Worm (Caenorhabditis elegans): Measurements from ENCODE around the gene ador-1.

Gene ador-1

DNA sequence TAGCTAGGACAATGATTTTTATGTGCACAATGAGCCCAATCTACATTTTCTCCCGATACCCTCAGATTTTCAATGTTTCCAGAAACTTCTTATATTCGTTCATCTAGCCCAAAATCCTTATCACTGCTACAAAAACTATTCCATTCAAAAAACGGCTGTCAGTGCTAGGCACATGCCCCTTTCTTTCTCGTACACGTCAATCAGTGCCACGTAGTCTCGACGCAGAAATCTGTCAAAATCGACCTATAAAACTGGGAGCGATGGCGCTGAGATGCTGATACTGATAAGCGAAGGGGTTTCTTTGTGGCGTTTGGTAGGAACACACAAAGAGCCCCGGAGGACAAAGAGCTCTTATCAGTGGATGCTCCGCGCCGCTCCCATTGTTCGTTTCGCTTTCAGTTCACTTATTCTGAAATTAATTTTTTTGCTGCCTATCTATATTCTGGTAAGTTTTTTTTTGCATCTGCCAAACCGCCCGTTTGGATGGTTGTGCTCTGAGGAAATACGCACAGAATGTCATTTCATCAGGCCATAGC, 16.2 kb upstream of the ador-1 start, which contains the start of gene srh-70 (continued):
- TF ChIP-seq gei-8 (GFP tag; optimal IDR thresholded peaks at IDR 0.05) (no peak), cey-2 (tag; optimal IDR thresholded peaks at IDR 0.05; ENCODE audit: borderline replicate concordance, insufficient read depth) (no peak), dmd-6 (GFP tag; IDR thresholded peaks at IDR 0.05) (peak; percentile 98), nhr-11 (tag; optimal IDR thresholded peaks at IDR 0.05) (no peak), dmd-8 (GFP tag; IDR thresholded peaks at IDR 0.05) (no peak), dmd-9 (GFP tag; IDR thresholded peaks at IDR 0.05) (no peak), mdt-29 (GFP tag; IDR thresholded peaks at IDR 0.05) (peak; percentile 97), rbr-2 (tag; optimal IDR thresholded peaks at IDR 0.05) (no peak), unc-62 (GFP tag; optimal IDR thresholded peaks at IDR 0.05 in 1 of 2) (peak; percentile 69 to 97), unc-62 (tag; optimal IDR thresholded peaks at IDR 0.05) (no peak), ama-1 (optimal IDR thresholded peaks at IDR 0.05) (peak; percentile 74), Y48G9A.11 (GFP tag; IDR thresholded peaks at IDR 0.05) (no peak), hlh-11 (tag; optimal IDR thresholded peaks at IDR 0.05) (peak; percentile 90), ZK546.5 (tag; optimal IDR thresholded peaks at IDR 0.05) (no peak), mep-1 (tag; optimal IDR thresholded peaks at IDR 0.05) (no peak), spr-1 (tag; optimal IDR thresholded peaks at IDR 0.05) (peak; percentile 36), ces-1 (GFP tag; optimal IDR thresholded peaks at IDR 0.05) (no peak), daf-16 (GFP tag; optimal IDR thresholded peaks at IDR 0.05) (peak in 1 of 2 experiments; percentile 35), daf-16 (tag; optimal IDR thresholded peaks at IDR 0.05) (peak; percentile 81), ceh-20 (GFP tag; IDR thresholded peaks at IDR 0.05) (no peak), set-16 (GFP tag; IDR thresholded peaks at IDR 0.05) (peak; percentile 69), lim-7 (GFP tag; IDR thresholded peaks at IDR 0.05) (0 out of 2 replicates have a peak, but pooled peaks have one; percentile 26), ceh-32 (tag; optimal IDR thresholded peaks at IDR 0.05; ENCODE audit: poor library complexity) (no peak), jun-1 (tag; optimal IDR thresholded peaks at IDR 0.05) (peak; percentile 2), arid-1 (GFP tag; conservative IDR thresholded peaks at IDR 0.05) (no peak), T20F7.1 (GFP tag; optimal IDR thresholded peaks at IDR 0.05) (peak; percentile 71), unc-130 (GFP tag; optimal IDR thresholded peaks at IDR 0.05) (no peak), mdl-1 (tag; optimal IDR thresholded peaks at IDR 0.05) (peak in 1 of 2 experiments; percentile 50), vab-7 (GFP tag; IDR thresholded peaks at IDR 0.05) (no peak), daf-8 (GFP tag; IDR thresholded peaks at IDR 0.05) (no peak), duxl-1 (tag; optimal IDR thresholded peaks at IDR 0.05; ENCODE audit: poor library complexity) (no peak), fkh-10 (GFP tag; optimal IDR thresholded peaks at IDR 0.05) (no peak)

ce11 chrII:12518008-12518407, 15.3 kb upstream of the ador-1 start:
- TF ChIP-seq ZK337.2 (GFP tag; IDR thresholded peaks at IDR 0.05) = no peak
- TF ChIP-seq F26F4.8 (GFP tag; conservative IDR thresholded peaks at IDR 0.05) = no peak
- no peak for TF ChIP-seq mes-2 (tag; optimal IDR thresholded peaks at IDR 0.05; ENCODE audit: poor library complexity, severe bottlenecking)
- 0 out of 2 replicates have a peak, but pooled peaks have one; percentile 9 for TF ChIP-seq mdt-29 (GFP tag; IDR thresholded peaks at IDR 0.05)
- TF ChIP-seq nhr-28 (tag; optimal IDR thresholded peaks at IDR 0.05) = peak; percentile 4
- TF ChIP-seq unc-62 (GFP tag; optimal IDR thresholded peaks at IDR 0.05 in 1 of 2) = peak in 1 of 2 experiments; percentile 47
- TF ChIP-seq unc-62 (tag; optimal IDR thresholded peaks at IDR 0.05) = no peak
- no peak for TF ChIP-seq Y48G9A.11 (GFP tag; IDR thresholded peaks at IDR 0.05)
- TF ChIP-seq mxl-3 (GFP tag; optimal IDR thresholded peaks at IDR 0.05) = no peak
- TF ChIP-seq dmd-6 (GFP tag; IDR thresholded peaks at IDR 0.05) = peak; percentile 23; the same call in 1 of the 2 replicates
- no peak for TF ChIP-seq fkh-10 (GFP tag; optimal IDR thresholded peaks at IDR 0.05)
- TF ChIP-seq mdl-1 (tag; optimal IDR thresholded peaks at IDR 0.05) = no peak
- peak; percentile 38; the same call in 1 of the 2 replicates for TF ChIP-seq php-3 (GFP tag; IDR thresholded peaks at IDR 0.05)
- peak; percentile 22 for TF ChIP-seq hlh-11 (tag; optimal IDR thresholded peaks at IDR 0.05)
- no peak for TF ChIP-seq lin-15B (tag; optimal IDR thresholded peaks at IDR 0.05)
- TF ChIP-seq nhr-42 (GFP tag; IDR thresholded peaks at IDR 0.05) = no peak
- TF ChIP-seq egl-27 (tag; optimal IDR thresholded peaks at IDR 0.05) = no peak
- no peak for TF ChIP-seq zfp-2 (tag; optimal IDR thresholded peaks at IDR 0.05)
- no peak for TF ChIP-seq ctbp-1 (GFP tag; IDR thresholded peaks at IDR 0.05)
- TF ChIP-seq dve-1 (tag; optimal IDR thresholded peaks at IDR 0.05; ENCODE audit: insufficient read depth) = peak; percentile 72
- TF ChIP-seq daf-16 (GFP tag; optimal IDR thresholded peaks at IDR 0.05) = no peak
- peak; percentile 45 for TF ChIP-seq daf-16 (tag; optimal IDR thresholded peaks at IDR 0.05)
- TF ChIP-seq Y75B8A.6 (GFP tag; IDR thresholded peaks at IDR 0.05) = no peak
- TF ChIP-seq lsy-2 (tag; optimal IDR thresholded peaks at IDR 0.05) = no peak
- TF ChIP-seq sdz-12 (GFP tag; optimal IDR thresholded peaks at IDR 0.05) = no peak
- no peak for TF ChIP-seq aly-2 (tag; optimal IDR thresholded peaks at IDR 0.05)
- no peak for TF ChIP-seq ceh-20 (GFP tag; IDR thresholded peaks at IDR 0.05)
- no peak for TF ChIP-seq F44E2.7 (GFP tag; IDR thresholded peaks at IDR 0.05)

Data from whole organism, L4 larva.